Worm (Caenorhabditis elegans): ENCODE data around the gene F54F7.8.

- TF ChIP-seq unc-39 (tag; optimal IDR thresholded peaks at IDR 0.05) = no peak
- TF ChIP-seq mep-1 (tag; optimal IDR thresholded peaks at IDR 0.05) = no peak
- TF ChIP-seq lin-39 (tag; optimal IDR thresholded peaks at IDR 0.05) = no peak
- no peak for TF ChIP-seq egl-27 (tag; optimal IDR thresholded peaks at IDR 0.05)
These were observed 14.5 kb upstream of the F54F7.8 start, which contains the start of gene dot-1.2 for ce11 chrX:11869260-11869659.
